Fruit fly (Drosophila melanogaster) whole organism, embryonic: ENCODE results near the gene Tasp1.

Source experiments
- B-H1 ChIP-seq: fragments of 200-800 bp; sonication (Bioruptor generic); IDR thresholded peaks from 3 replicates; pipeline ENCODE4 v1.3.6; 2022; ENCODE audit warnings: missing biosample characterization, missing genetic modification characterization
- C15 ChIP-seq: fragments of 200-800 bp; sonication (Bioruptor generic); IDR thresholded peaks from 3 replicates; pipeline ENCODE4 v1.3.6; 2022; ENCODE audit warnings: missing biosample characterization, missing genetic modification characterization
- CG10979 ChIP-seq: fragments of 200-800 bp; sonication (Bioruptor generic); optimal IDR thresholded peaks from 2 replicates; lab custom pipeline; 2018; ENCODE audit warnings: missing biosample characterization, mild to moderate bottlenecking, missing genetic modification characterization, moderate library complexity
- CG11085 ChIP-seq: fragments of 200-800 bp; sonication (Bioruptor generic); IDR thresholded peaks from 2 replicates; pipeline ENCODE4 v1.3.6; 2022; ENCODE audit warnings: missing biosample characterization, missing genetic modification characterization
- CG12071 ChIP-seq: fragments of 200-800 bp; sonication (Bioruptor generic); optimal IDR thresholded peaks from 3 replicates; lab custom pipeline; 2018; ENCODE audit warnings: missing biosample characterization, mild to moderate bottlenecking, missing genetic modification characterization
- CG16813 ChIP-seq: fragments of 200-800 bp; sonication (Bioruptor generic); IDR thresholded peaks from 3 replicates; pipeline ENCODE4 v1.3.6; 2022; ENCODE audit warnings: missing biosample characterization, missing genetic modification characterization; ENCODE audit not compliant: partially characterized antibody
- CG16815 ChIP-seq: fragments of 200-800 bp; sonication (Bioruptor generic); optimal IDR thresholded peaks from 3 replicates; lab custom pipeline; 2017; ENCODE audit warnings: missing biosample characterization, mild to moderate bottlenecking, missing genetic modification characterization
- CG17385 ChIP-seq: fragments of 200-800 bp; sonication (Bioruptor generic); optimal IDR thresholded peaks from 3 replicates; lab custom pipeline; 2018; ENCODE audit warnings: missing biosample characterization, mild to moderate bottlenecking, missing genetic modification characterization
- CG18262 ChIP-seq: fragments of 200-800 bp; optimal IDR thresholded peaks from 3 replicates; lab custom pipeline; 2019; ENCODE audit warnings: missing biosample characterization, mild to moderate bottlenecking, missing genetic modification characterization, moderate library complexity
- CG1832 ChIP-seq: fragments of 200-800 bp; sonication (Bioruptor generic); optimal IDR thresholded peaks from 2 replicates; lab custom pipeline; 2017; ENCODE audit warnings: missing biosample characterization, mild to moderate bottlenecking, missing genetic modification characterization, inconsistent platforms
- CG2129 ChIP-seq: fragments of 200-800 bp; sonication (Bioruptor generic); IDR thresholded peaks from 2 replicates; pipeline ENCODE4 v1.3.6; 2022; ENCODE audit warnings: missing biosample characterization, missing genetic modification characterization; ENCODE audit not compliant: partially characterized antibody
- CG4360 ChIP-seq: fragments of 200-800 bp; sonication (Bioruptor generic); IDR thresholded peaks from 2 replicates; pipeline ENCODE4 v1.3.6; 2022; ENCODE audit warnings: missing biosample characterization, missing genetic modification characterization
- CG4404 ChIP-seq: fragments of 200-800 bp; sonication (Bioruptor generic); IDR thresholded peaks from 2 replicates; pipeline ENCODE4 v1.3.6; 2022; ENCODE audit warnings: missing biosample characterization, missing genetic modification characterization
- CG6254 ChIP-seq: fragments of 200-800 bp; sonication (Bioruptor generic); optimal IDR thresholded peaks from 3 replicates; lab custom pipeline; 2017; ENCODE audit warnings: mild to moderate bottlenecking, missing biosample characterization, missing genetic modification reagents, missing genetic modification characterization
- CG7271 ChIP-seq: fragments of 200-800 bp; sonication (Bioruptor generic); optimal IDR thresholded peaks from 2 replicates; lab custom pipeline; 2018; ENCODE audit warnings: missing biosample characterization, mild to moderate bottlenecking, missing genetic modification characterization, moderate library complexity
- CG7556 ChIP-seq: fragments of 200-800 bp; sonication (Bioruptor generic); optimal IDR thresholded peaks from 2 replicates; lab custom pipeline; 2017; ENCODE audit warnings: missing biosample characterization, mild to moderate bottlenecking, missing genetic modification characterization
- CG8388 ChIP-seq: fragments of 200-800 bp; sonication (Bioruptor generic); optimal IDR thresholded peaks from 2 replicates; lab custom pipeline; 2019; ENCODE audit warnings: missing biosample characterization, mild to moderate bottlenecking, missing genetic modification characterization, moderate library complexity
- CG8765 ChIP-seq: fragments of 200-800 bp; sonication (Bioruptor generic); IDR thresholded peaks from 2 replicates; pipeline ENCODE4 v1.3.6; 2022; ENCODE audit warnings: missing biosample characterization, missing genetic modification characterization
- CG8924 ChIP-seq: fragments of 200-800 bp; optimal IDR thresholded peaks from 3 replicates; lab custom pipeline; 2019; ENCODE audit warnings: missing biosample characterization, mild to moderate bottlenecking, missing genetic modification characterization, moderate library complexity
- CG9609 ChIP-seq: fragments of 200-800 bp; sonication (Bioruptor generic); optimal IDR thresholded peaks from 3 replicates; lab custom pipeline; 2016; ENCODE audit warnings: missing biosample characterization, missing genetic modification characterization
- CG9727 ChIP-seq: fragments of 200-800 bp; sonication (Bioruptor generic); optimal IDR thresholded peaks from 3 replicates; lab custom pipeline; 2017; ENCODE audit warnings: missing biosample characterization, mild to moderate bottlenecking, missing genetic modification characterization
- Chrac-16 ChIP-seq: fragments of 200-800 bp; sonication (Bioruptor generic); optimal IDR thresholded peaks from 3 replicates; lab custom pipeline; 2016; ENCODE audit warnings: missing biosample characterization, missing genetic modification characterization
- CkIIα-i1 ChIP-seq: fragments of 200-800 bp; sonication (Bioruptor generic); IDR thresholded peaks from 2 replicates; pipeline ENCODE4 v1.3.6; 2022; ENCODE audit warnings: missing biosample characterization, missing genetic modification characterization
- Fer2 ChIP-seq: fragments of 200-800 bp; sonication (Bioruptor generic); optimal IDR thresholded peaks from 2 replicates; lab custom pipeline; 2018; ENCODE audit warnings: missing biosample characterization, mild to moderate bottlenecking, missing genetic modification characterization, moderate library complexity
- H2.0 ChIP-seq: fragments of 200-800 bp; sonication (Bioruptor generic); IDR thresholded peaks from 2 replicates; pipeline ENCODE4 v1.3.6; 2022; ENCODE audit warnings: missing biosample characterization, missing genetic modification characterization
- Myb ChIP-seq: fragments of 200-800 bp; sonication (Bioruptor generic); optimal IDR thresholded peaks from 2 replicates; lab custom pipeline; 2016; ENCODE audit warnings: missing biosample characterization, missing genetic modification characterization
- NfI ChIP-seq: fragments of 200-800 bp; sonication (Bioruptor generic); optimal IDR thresholded peaks from 3 replicates; lab custom pipeline; 2018; ENCODE audit warnings: missing biosample characterization, mild to moderate bottlenecking, missing genetic modification characterization, moderate library complexity
- Opbp ChIP-seq: fragments of 200-800 bp; sonication (Bioruptor generic); IDR thresholded peaks from 3 replicates; pipeline ENCODE4 v1.3.6; 2022; ENCODE audit warnings: missing biosample characterization, missing genetic modification characterization; ENCODE audit not compliant: partially characterized antibody
- Sry-β ChIP-seq: fragments of 200-800 bp; sonication (Bioruptor generic); optimal IDR thresholded peaks from 2 replicates; lab custom pipeline; 2018; ENCODE audit warnings: missing biosample characterization, mild to moderate bottlenecking, missing genetic modification characterization, moderate library complexity
- Taf1 ChIP-seq: fragments of 200-800 bp; sonication (Bioruptor generic); IDR thresholded peaks from 2 replicates; pipeline ENCODE4 v1.3.6; 2022; ENCODE audit warnings: missing biosample characterization, missing genetic modification characterization
- Usf ChIP-seq: fragments of 200-800 bp; sonication (Bioruptor generic); optimal IDR thresholded peaks from 2 replicates; lab custom pipeline; 2017; ENCODE audit warnings: missing genotype, missing biosample characterization, missing genetic modification characterization
- chm ChIP-seq: fragments of 200-800 bp; sonication (Bioruptor generic); IDR thresholded peaks from 2 replicates; pipeline ENCODE4 v1.3.6; 2022; ENCODE audit warnings: missing biosample characterization, missing genetic modification characterization
- danr ChIP-seq: fragments of 200-800 bp; sonication (Bioruptor generic); IDR thresholded peaks from 2 replicates; pipeline ENCODE4 v1.3.6; 2022; ENCODE audit warnings: missing biosample characterization, missing genetic modification characterization
- dpn ChIP-seq, 2 experiments: fragments of 200-800 bp; sonication (Bioruptor generic); optimal IDR thresholded peaks; 3 replicates each; lab custom pipeline; 2016; ENCODE audit warnings: missing biosample characterization in 2 of 2, missing genetic modification characterization in 2 of 2
- eyg ChIP-seq: fragments of 200-800 bp; sonication (Bioruptor generic); optimal IDR thresholded peaks from 3 replicates; lab custom pipeline; 2016; ENCODE audit warnings: missing biosample characterization, missing genetic modification characterization
- fd3F ChIP-seq: fragments of 200-800 bp; sonication (Bioruptor generic); optimal IDR thresholded peaks from 2 replicates; lab custom pipeline; 2018; ENCODE audit warnings: missing biosample characterization, mild to moderate bottlenecking, missing genetic modification characterization, moderate library complexity
- gcm2 ChIP-seq: fragments of 200-800 bp; sonication (Bioruptor generic); optimal IDR thresholded peaks from 2 replicates; lab custom pipeline; 2016; ENCODE audit warnings: missing biosample characterization, missing genetic modification characterization
- gsb-n ChIP-seq: fragments of 200-800 bp; sonication (Bioruptor generic); optimal IDR thresholded peaks from 3 replicates; lab custom pipeline; 2018; ENCODE audit warnings: missing biosample characterization, mild to moderate bottlenecking, missing genetic modification characterization
- lola ChIP-seq, 3 experiments: fragments of >200 bp in 2 of 3; fragments of 200-800 bp in 1 of 3; sonication (Bioruptor generic) in 1 of 3; optimal IDR thresholded peaks; 2 replicates each; lab custom pipeline; 2017 to 2019; ENCODE audit warnings: missing biosample characterization in 3 of 3, missing genetic modification characterization in 3 of 3, mild to moderate bottlenecking in 1 of 3, moderate library complexity in 1 of 3
- mirr ChIP-seq: fragments of 200-800 bp; sonication (Bioruptor generic); optimal IDR thresholded peaks from 3 replicates; lab custom pipeline; 2018; ENCODE audit warnings: missing biosample characterization, mild to moderate bottlenecking, missing genetic modification characterization
- mld ChIP-seq: fragments of 200-800 bp; sonication (Bioruptor generic); IDR thresholded peaks from 3 replicates; pipeline ENCODE4 v1.3.6; 2022; ENCODE audit warnings: missing biosample characterization, missing genetic modification characterization; ENCODE audit not compliant: partially characterized antibody
- p53 ChIP-seq: fragments of 200-800 bp; sonication (Bioruptor generic); optimal IDR thresholded peaks from 2 replicates; lab custom pipeline; 2016; ENCODE audit warnings: missing biosample characterization, missing genetic modification characterization
- pnt ChIP-seq: fragments of 200-800 bp; sonication (Bioruptor generic); optimal IDR thresholded peaks from 3 replicates; lab custom pipeline; 2016; ENCODE audit warnings: missing biosample characterization, missing genetic modification characterization
- pzg ChIP-seq: fragments of 200-800 bp; sonication (Bioruptor generic); optimal IDR thresholded peaks from 3 replicates; lab custom pipeline; 2018; ENCODE audit warnings: missing biosample characterization, mild to moderate bottlenecking, missing genetic modification characterization, moderate library complexity
- ro ChIP-seq: fragments of 200-800 bp; sonication (Bioruptor generic); IDR thresholded peaks from 2 replicates; pipeline ENCODE4 v1.3.6; 2022; ENCODE audit warnings: missing biosample characterization, missing genetic modification characterization
- sqz ChIP-seq: fragments of 200-800 bp; sonication (Bioruptor generic); optimal IDR thresholded peaks from 3 replicates; lab custom pipeline; 2018; ENCODE audit warnings: missing biosample characterization, mild to moderate bottlenecking, missing genetic modification characterization
- ssp ChIP-seq: fragments of 200-800 bp; sonication (Bioruptor generic); IDR thresholded peaks from 2 replicates; pipeline ENCODE4 v1.3.6; 2022; ENCODE audit warnings: missing biosample characterization, missing genetic modification characterization
- tx ChIP-seq: fragments of 200-800 bp; sonication (Bioruptor generic); optimal IDR thresholded peaks from 2 replicates; lab custom pipeline; 2016; ENCODE audit warnings: missing biosample characterization, missing genetic modification characterization
- wor ChIP-seq: fragments of 200-800 bp; sonication (Bioruptor generic); IDR thresholded peaks from 2 replicates; pipeline ENCODE4 v1.3.6; 2022; ENCODE audit warnings: missing biosample characterization, missing genetic modification characterization

Tasp1 gene

dm6 chr3L:16060806-16061600, 26.3 kb downstream of the Tasp1 start (continued):
- TF ChIP-seq CG8388 = peak; percentile 50
- peak; percentile 76 for TF ChIP-seq CG9727 (GFP tag; lab: Kevin White, UChicago)
- peak; percentile 37 for TF ChIP-seq NfI (GFP tag; lab: Kevin White, UChicago)
- TF ChIP-seq chm (GFP tag; lab: Robert Waterston, UW) = no peak
- no peak for TF ChIP-seq CG1832
- peak; percentile 75 for TF ChIP-seq CG10979 (tag; lab: Kevin White, UChicago)
- no peak for TF ChIP-seq sqz (GFP tag; lab: Kevin White, UChicago)
- TF ChIP-seq p53 (GFP tag; lab: Kevin White, UChicago) = no peak
- peak; percentile 59 for TF ChIP-seq CG17385
- no peak for TF ChIP-seq CG4360 (GFP tag; lab: Robert Waterston, UW)
- TF ChIP-seq dpn (GFP tag; optimal IDR thresholded peaks at IDR 0.05; lab: Kevin White, UChicago) = peak; percentile 22 to 33
- 0 out of 3 replicates have a peak, but pooled peaks have one; percentile 27 for TF ChIP-seq C15 (GFP tag; lab: Robert Waterston, UW)
- no peak for TF ChIP-seq CG12071 (GFP tag; lab: Kevin White, UChicago)
- TF ChIP-seq CG8765 (GFP tag; lab: Robert Waterston, UW) = no peak
- TF ChIP-seq mld (GFP tag; lab: Robert Waterston, UW) = no peak
- TF ChIP-seq B-H1 = no peak
- no peak for TF ChIP-seq eyg (GFP tag; lab: Kevin White, UChicago)
- no peak for TF ChIP-seq CG16813 (GFP tag; lab: Robert Waterston, UW)
- no peak for TF ChIP-seq wor (GFP tag; lab: Robert Waterston, UW)
- no peak for TF ChIP-seq tx (GFP tag; lab: Kevin White, UChicago)
- no peak for TF ChIP-seq pzg (GFP tag; lab: Kevin White, UChicago)
- TF ChIP-seq fd3F (GFP tag; lab: Kevin White, UChicago) = no peak
- TF ChIP-seq CG4404 = no peak
- TF ChIP-seq H2.0 (GFP tag; lab: Robert Waterston, UW) = no peak
- peak; percentile 48 for TF ChIP-seq Chrac-16
- TF ChIP-seq pnt = peak; percentile 16
- peak; percentile 29 for TF ChIP-seq CG16815 (GFP tag; lab: Kevin White, UChicago)
- TF ChIP-seq CG9609 (GFP tag; lab: Kevin White, UChicago) = no peak
- peak in 1 of 3 experiments; percentile 73 for TF ChIP-seq lola (GFP tag; optimal IDR thresholded peaks at IDR 0.05; lab: Kevin White, UChicago)
- TF ChIP-seq CG18262 (tag; lab: Kevin White, UChicago) = peak; percentile 79
- no peak for TF ChIP-seq CG7271 (tag; lab: Kevin White, UChicago)
- no peak for TF ChIP-seq danr (GFP tag; lab: Robert Waterston, UW)
- peak; percentile 22 for TF ChIP-seq Myb
- TF ChIP-seq CG2129 (GFP tag; lab: Robert Waterston, UW) = no peak
- TF ChIP-seq CG6254 (GFP tag; lab: Kevin White, UChicago) = peak; percentile 51
- TF ChIP-seq Taf1 (GFP tag; lab: Robert Waterston, UW) = no peak
- TF ChIP-seq gcm2 (GFP tag; lab: Kevin White, UChicago) = no peak
- no peak for TF ChIP-seq ro (GFP tag; lab: Robert Waterston, UW)
- TF ChIP-seq CG8924 (tag; lab: Kevin White, UChicago) = peak; percentile 76
- no peak for TF ChIP-seq Sry-β (GFP tag; lab: Kevin White, UChicago)
- no peak for TF ChIP-seq CG11085 (GFP tag; lab: Robert Waterston, UW)
- TF ChIP-seq mirr (GFP tag; lab: Kevin White, UChicago) = no peak
- TF ChIP-seq CkIIα-i1 (GFP tag; lab: Robert Waterston, UW) = no peak
- TF ChIP-seq CG7556 (GFP tag; lab: Kevin White, UChicago) = no peak
- TF ChIP-seq Fer2 (tag; lab: Kevin White, UChicago) = no peak
- no peak for TF ChIP-seq ssp
- peak; percentile 21 for TF ChIP-seq Usf
- no peak for TF ChIP-seq Opbp (GFP tag; lab: Robert Waterston, UW)
- TF ChIP-seq gsb-n (tag; lab: Kevin White, UChicago) = no peak
